Fruit fly (Drosophila melanogaster) whole organism: ENCODE data around the gene CG3223.

Source experiments
- CG8478 ChIP-seq: fragments of >200 bp; optimal IDR thresholded peaks from 2 replicates; lab custom pipeline; 2018; ENCODE audit warnings: inconsistent platforms
- EcR ChIP-seq, 2 experiments: fragments of >200 bp; optimal IDR thresholded peaks; 2 replicates each; lab custom pipeline; 2017; ENCODE audit warnings: missing biosample characterization in 2 of 2, missing genetic modification characterization in 2 of 2, missing genetic modification reagents in 2 of 2
- pan ChIP-seq: fragments of >200 bp; optimal IDR thresholded peaks from 2 replicates; lab custom pipeline; 2017
- psq ChIP-seq: fragments of >200 bp; optimal IDR thresholded peaks from 2 replicates; lab custom pipeline; 2017
- usp ChIP-seq: fragments of >200 bp; optimal IDR thresholded peaks from 2 replicates; lab custom pipeline; 2017; ENCODE audit warnings: missing biosample characterization, missing genetic modification characterization, mixed read lengths

- TF ChIP-seq usp (no peak), psq (lab: Kevin White, UChicago) (no peak), CG8478 (no peak), EcR (GFP tag; optimal IDR thresholded peaks at IDR 0.05; lab: Kevin White, UChicago) (no peak), pan (lab: Kevin White, UChicago) (no peak)
These were observed 20.4 kb downstream of the CG3223 start, which contains the start of gene ImpE3 for dm6 chr3R:8029496-8030013.
